Worm (Caenorhabditis elegans): ENCODE measurements around the gene T19C3.3.

ce11 chrIII:623754-624153 lies 9.4 kb upstream of the T19C3.3 start:
- TF ChIP-seq T22C8.4 (GFP tag; IDR thresholded peaks at IDR 0.05) (no peak), ztf-29 (GFP tag; IDR thresholded peaks at IDR 0.05) (no peak), cog-1 (tag; optimal IDR thresholded peaks at IDR 0.05) (peak; percentile 91), ref-1 (GFP tag; conservative IDR thresholded peaks at IDR 0.05) (no peak), klf-2 (GFP tag; conservative IDR thresholded peaks at IDR 0.05) (no peak), flt-1 (GFP tag; IDR thresholded peaks at IDR 0.05) (peak; percentile 65; the same call in 1 of the 2 replicates)
